Worm (Caenorhabditis elegans) whole organism, L2 larva: ENCODE measurements around the gene sel-12.

ENCODE experiments used
- Y55F3AM.14 ChIP-seq: fragments of 200-800 bp; sonication (Bioruptor generic); optimal IDR thresholded peaks from 2 replicates; lab custom pipeline; 2018; ENCODE audit warnings: mild to moderate bottlenecking, missing genetic modification characterization, missing compliant biosample characterization
- alr-1 ChIP-seq: fragments of 150-350 bp; optimal IDR thresholded peaks from 2 replicates; lab custom pipeline; 2014; ENCODE audit warnings: missing biosample characterization, missing genetic modification characterization
- ama-1 ChIP-seq: fragments of 150-350 bp; optimal IDR thresholded peaks from 2 replicates; lab custom pipeline; 2018; ENCODE audit warnings: inconsistent platforms
- fos-1 ChIP-seq: fragments of 150-350 bp; optimal IDR thresholded peaks from 2 replicates; lab custom pipeline; 2014; ENCODE audit warnings: missing biosample characterization, missing genetic modification characterization
- lin-39 ChIP-seq: fragments of 150-350 bp; optimal IDR thresholded peaks from 2 replicates; lab custom pipeline; 2014; ENCODE audit warnings: missing biosample characterization, missing genetic modification reagents, missing genetic modification characterization
- lsy-2 ChIP-seq, 2 experiments: fragments of 150-350 bp in 1 of 2; sonication (generic microtip) in 1 of 2; optimal IDR thresholded peaks; 2 replicates each; lab custom pipeline; 2014 to 2017; ENCODE audit warnings: missing biosample characterization in 2 of 2, missing genetic modification characterization in 2 of 2
- nhr-10 ChIP-seq: sonication (generic microtip); optimal IDR thresholded peaks from 2 replicates; lab custom pipeline; 2017; ENCODE audit warnings: missing biosample characterization, missing genetic modification characterization
- nhr-12 ChIP-seq: fragments of 150-350 bp; optimal IDR thresholded peaks from 2 replicates; lab custom pipeline; 2014; ENCODE audit warnings: missing biosample characterization, missing genetic modification characterization
- nhr-25 ChIP-seq: fragments of 150-350 bp; sonication (generic microtip); optimal IDR thresholded peaks from 3 replicates; lab custom pipeline; 2014; ENCODE audit warnings: missing biosample characterization, missing genetic modification characterization
- unc-39 ChIP-seq: fragments of 150-350 bp; optimal IDR thresholded peaks from 2 replicates; lab custom pipeline; 2014; ENCODE audit warnings: missing biosample characterization, missing genetic modification characterization

DNA sequence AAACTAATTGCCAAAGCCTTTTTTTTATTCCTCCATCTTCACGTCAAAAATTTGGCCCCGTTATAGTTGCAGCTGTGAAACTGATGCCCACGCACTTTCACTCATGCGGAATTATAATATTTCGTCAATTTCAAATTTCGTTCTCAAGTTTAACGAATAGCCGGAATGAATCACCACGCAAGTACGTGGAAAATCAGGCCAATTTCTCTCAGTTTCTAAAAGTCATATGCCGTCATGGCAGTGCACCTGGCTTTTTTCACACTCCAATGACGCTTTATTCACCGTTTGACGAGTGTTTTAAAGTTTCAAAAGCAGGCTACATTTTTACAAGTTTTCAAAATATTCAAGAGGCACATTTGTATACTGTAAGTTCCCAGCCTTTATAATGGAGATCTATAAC lies 32.2 kb downstream of the sel-12 start:
- no peak for TF ChIP-seq lsy-2 (tag; optimal IDR thresholded peaks at IDR 0.05; lab: Kevin White, UChicago)
- no peak for TF ChIP-seq unc-39 (tag; lab: Kevin White, UChicago)
- TF ChIP-seq lin-39 (tag; lab: Kevin White, UChicago), result no peak
- no peak for TF ChIP-seq fos-1 (tag; lab: Kevin White, UChicago)
- TF ChIP-seq nhr-12 (tag; lab: Kevin White, UChicago), result no peak
- no peak for TF ChIP-seq nhr-10
- no peak for TF ChIP-seq Y55F3AM.14 (GFP tag; lab: Kevin White, UChicago)
- no peak for TF ChIP-seq nhr-25 (tag; lab: Kevin White, UChicago)
- TF ChIP-seq ama-1 (lab: Kevin White, UChicago), result no peak
- no peak for TF ChIP-seq alr-1
